Fruit fly (Drosophila melanogaster) whole organism, prepupa: Measurements from ENCODE around the gene SdhBL.

Source experiments
- Blimp-1 ChIP-seq: fragments of 200-800 bp; sonication (Bioruptor generic); optimal IDR thresholded peaks from 3 replicates; lab custom pipeline; 2017; ENCODE audit warnings: missing biosample characterization, missing genetic modification characterization, mild to moderate bottlenecking, moderate library complexity, missing genetic modification reagents
- CG10669 ChIP-seq: fragments of 200-800 bp; sonication (Bioruptor generic); optimal IDR thresholded peaks from 3 replicates; lab custom pipeline; 2018; ENCODE audit warnings: missing biosample characterization, mild to moderate bottlenecking, missing genetic modification characterization, moderate library complexity
- CG11762 ChIP-seq: fragments of 200-800 bp; sonication (Bioruptor generic); optimal IDR thresholded peaks from 3 replicates; lab custom pipeline; 2016; ENCODE audit warnings: missing biosample characterization, missing genetic modification characterization; ENCODE audit not compliant: insufficient read depth
- CG15336 ChIP-seq: fragments of 200-800 bp; sonication (Bioruptor generic); IDR thresholded peaks from 2 replicates; pipeline ENCODE4 v1.3.6; 2022; ENCODE audit warnings: missing biosample characterization, missing genetic modification characterization
- CG1621 ChIP-seq: fragments of 200-800 bp; sonication (Bioruptor generic); optimal IDR thresholded peaks from 3 replicates; lab custom pipeline; 2018; ENCODE audit warnings: missing biosample characterization, mild to moderate bottlenecking, missing genetic modification characterization
- CG16779 ChIP-seq: fragments of 200-800 bp; sonication (Bioruptor generic); optimal IDR thresholded peaks from 3 replicates; lab custom pipeline; 2017; ENCODE audit warnings: missing biosample characterization, mild to moderate bottlenecking, missing genetic modification characterization
- CG3032 ChIP-seq: fragments of 200-800 bp; optimal IDR thresholded peaks from 2 replicates; lab custom pipeline; 2019; ENCODE audit warnings: missing biosample characterization, mild to moderate bottlenecking, missing genetic modification characterization, moderate library complexity
- CG31627 ChIP-seq: fragments of 200-800 bp; sonication (Bioruptor generic); optimal IDR thresholded peaks from 3 replicates; lab custom pipeline; 2016; ENCODE audit warnings: missing biosample characterization, missing genetic modification characterization
- CG4318 ChIP-seq: fragments of 200-800 bp; sonication (Bioruptor generic); optimal IDR thresholded peaks from 3 replicates; lab custom pipeline; 2017; ENCODE audit warnings: missing biosample characterization, mild to moderate bottlenecking, missing genetic modification characterization
- CG6792 ChIP-seq: fragments of 200-800 bp; sonication (Bioruptor generic); optimal IDR thresholded peaks from 3 replicates; lab custom pipeline; 2016; ENCODE audit warnings: missing biosample characterization, missing genetic modification characterization
- CG6808 ChIP-seq: fragments of 200-800 bp; sonication (Bioruptor generic); optimal IDR thresholded peaks from 3 replicates; lab custom pipeline; 2017; ENCODE audit warnings: missing biosample characterization, missing genetic modification characterization, mild to moderate bottlenecking, moderate library complexity, missing genetic modification reagents
- CG6854 ChIP-seq: fragments of 200-800 bp; sonication (Bioruptor generic); optimal IDR thresholded peaks from 2 replicates; lab custom pipeline; 2017; ENCODE audit warnings: missing biosample characterization, mild to moderate bottlenecking, missing genetic modification characterization
- CG7368 ChIP-seq: fragments of 200-800 bp; sonication (Bioruptor generic); optimal IDR thresholded peaks from 3 replicates; lab custom pipeline; 2016; ENCODE audit warnings: missing biosample characterization, missing genetic modification characterization
- CG8119 ChIP-seq: fragments of 200-800 bp; sonication (Bioruptor generic); IDR thresholded peaks from 3 replicates; pipeline ENCODE4 v1.3.6; 2022; ENCODE audit warnings: missing biosample characterization, missing genetic modification characterization
- CG8319 ChIP-seq: fragments of 200-800 bp; sonication (Bioruptor generic); optimal IDR thresholded peaks from 3 replicates; lab custom pipeline; 2016; ENCODE audit warnings: missing biosample characterization, missing genetic modification characterization
- Eip78C ChIP-seq: fragments of 200-800 bp; sonication (Bioruptor generic); peaks from one replicate; lab custom pipeline; 2016; ENCODE audit warnings: missing biosample characterization, missing genetic modification characterization
- Eip93F ChIP-seq: fragments of 200-800 bp; sonication (Bioruptor generic); optimal IDR thresholded peaks from 2 replicates; lab custom pipeline; 2016; ENCODE audit warnings: missing biosample characterization, mild to moderate bottlenecking, missing genetic modification characterization
- Ets21C ChIP-seq: fragments of 200-800 bp; sonication (Bioruptor generic); optimal IDR thresholded peaks from 3 replicates; lab custom pipeline; 2016; ENCODE audit warnings: missing biosample characterization, missing genetic modification characterization
- Gug ChIP-seq: fragments of 200-800 bp; sonication (Bioruptor generic); IDR thresholded peaks from 2 replicates; pipeline ENCODE4 v1.3.6; 2022; ENCODE audit warnings: missing biosample characterization, missing genetic modification characterization
- Hr38 ChIP-seq: sonication (Bioruptor generic); optimal IDR thresholded peaks from 2 replicates; lab custom pipeline; 2016; ENCODE audit warnings: missing biosample characterization, missing genetic modification characterization
- Hr39 ChIP-seq: fragments of 200-800 bp; sonication (Bioruptor generic); optimal IDR thresholded peaks from 2 replicates; lab custom pipeline; 2016; ENCODE audit warnings: missing biosample characterization, missing genetic modification characterization
- Lpt ChIP-seq: fragments of 200-800 bp; sonication (Bioruptor generic); optimal IDR thresholded peaks from 3 replicates; lab custom pipeline; 2016; ENCODE audit warnings: missing biosample characterization, missing genetic modification characterization
- Met ChIP-seq: fragments of 200-800 bp; sonication (Bioruptor generic); optimal IDR thresholded peaks from 3 replicates; lab custom pipeline; 2016; ENCODE audit warnings: missing biosample characterization, missing genetic modification characterization
- Sox102F ChIP-seq: fragments of 200-800 bp; sonication (Bioruptor generic); optimal IDR thresholded peaks from 2 replicates; lab custom pipeline; 2016; ENCODE audit warnings: missing biosample characterization, mild to moderate bottlenecking, missing genetic modification characterization
- Sox14 ChIP-seq: fragments of 200-800 bp; sonication (Bioruptor generic); optimal IDR thresholded peaks from 3 replicates; lab custom pipeline; 2016; ENCODE audit warnings: missing biosample characterization, missing genetic modification characterization
- Sox15 ChIP-seq: fragments of 200-800 bp; sonication (Bioruptor generic); optimal IDR thresholded peaks from 3 replicates; lab custom pipeline; 2016; ENCODE audit warnings: missing biosample characterization, missing genetic modification characterization
- achi ChIP-seq: fragments of 200-800 bp; sonication (Bioruptor generic); optimal IDR thresholded peaks from 3 replicates; lab custom pipeline; 2016; ENCODE audit warnings: missing biosample characterization, missing genetic modification characterization
- acj6 ChIP-seq: fragments of 200-800 bp; sonication (Bioruptor generic); optimal IDR thresholded peaks from 3 replicates; lab custom pipeline; 2016; ENCODE audit warnings: missing biosample characterization, missing genetic modification characterization
- cyc ChIP-seq: fragments of 200-800 bp; sonication (Bioruptor generic); optimal IDR thresholded peaks from 3 replicates; lab custom pipeline; 2016; ENCODE audit warnings: missing biosample characterization, missing genetic modification characterization
- dac ChIP-seq: fragments of 200-800 bp; sonication (Bioruptor generic); optimal IDR thresholded peaks from 2 replicates; lab custom pipeline; 2017; ENCODE audit warnings: missing biosample characterization, mild to moderate bottlenecking, missing genetic modification characterization
- eg ChIP-seq: fragments of 200-800 bp; sonication (Bioruptor generic); IDR thresholded peaks from 3 replicates; pipeline ENCODE4 v1.3.6; 2022; ENCODE audit warnings: missing biosample characterization, missing genetic modification characterization
- esn ChIP-seq: fragments of 200-800 bp; sonication (Bioruptor generic); optimal IDR thresholded peaks from 2 replicates; lab custom pipeline; 2016; ENCODE audit warnings: missing biosample characterization, mild to moderate bottlenecking, missing genetic modification characterization, moderate library complexity
- fd85E ChIP-seq: fragments of 200-800 bp; sonication (Bioruptor generic); optimal IDR thresholded peaks from 3 replicates; lab custom pipeline; 2016; ENCODE audit warnings: missing biosample characterization, missing genetic modification characterization
- lz ChIP-seq: fragments of 200-800 bp; sonication (Bioruptor generic); optimal IDR thresholded peaks from 3 replicates; lab custom pipeline; 2016; ENCODE audit warnings: missing biosample characterization, missing genetic modification characterization
- net ChIP-seq: fragments of 200-800 bp; sonication (Bioruptor generic); optimal IDR thresholded peaks from 3 replicates; lab custom pipeline; 2016; ENCODE audit warnings: missing biosample characterization, missing genetic modification characterization
- pdm3 ChIP-seq: fragments of 200-800 bp; sonication (Bioruptor generic); optimal IDR thresholded peaks from 3 replicates; lab custom pipeline; 2016; ENCODE audit warnings: missing biosample characterization, missing genetic modification characterization
- salr ChIP-seq, 2 experiments: fragments of 200-800 bp; sonication (Bioruptor generic); optimal IDR thresholded peaks; 3 replicates each; lab custom pipeline; 2016 to 2018; ENCODE audit warnings: missing biosample characterization in 2 of 2, missing genetic modification characterization in 2 of 2, mild to moderate bottlenecking in 1 of 2
- spab ChIP-seq: fragments of 200-800 bp; sonication (Bioruptor generic); optimal IDR thresholded peaks from 2 replicates; lab custom pipeline; 2017; ENCODE audit warnings: missing biosample characterization, mild to moderate bottlenecking, missing genetic modification characterization, missing genetic modification reagents
- ss ChIP-seq, 2 experiments: fragments of 200-800 bp; sonication (Bioruptor generic); optimal IDR thresholded peaks; 2 replicates in 1 of 2; 3 replicates in 1 of 2; lab custom pipeline; 2017 to 2018; ENCODE audit warnings: mild to moderate bottlenecking in 2 of 2, missing biosample characterization in 2 of 2, missing genetic modification characterization in 2 of 2, moderate library complexity in 1 of 2
- svp ChIP-seq: fragments of 200-800 bp; sonication (Bioruptor generic); peaks from one replicate; lab custom pipeline; 2016; ENCODE audit warnings: missing biosample characterization, missing genetic modification characterization
- vri ChIP-seq: fragments of 200-800 bp; sonication (Bioruptor generic); optimal IDR thresholded peaks from 3 replicates; lab custom pipeline; 2016; ENCODE audit warnings: missing biosample characterization, mild to moderate bottlenecking, missing genetic modification characterization

The SdhBL gene

dm6 chrX:18938127-18938939 lies 44.1 kb downstream of the SdhBL start (continued):
- TF ChIP-seq CG15336 (peak; percentile 75), Sox15 (GFP tag; lab: Kevin White, UChicago) (peak; percentile 31), CG6808 (GFP tag; lab: Kevin White, UChicago) (peak; percentile 89), CG3032 (tag; lab: Kevin White, UChicago) (peak; percentile 81), CG6792 (GFP tag; lab: Kevin White, UChicago) (peak; percentile 83), CG16779 (tag; lab: Kevin White, UChicago) (peak; percentile 74), CG7368 (GFP tag; lab: Kevin White, UChicago) (peak; percentile 54), CG8119 (GFP tag; lab: Robert Waterston, UW) (peak; percentile 87), acj6 (GFP tag; lab: Kevin White, UChicago) (peak; percentile 78), net (peak; percentile 82), Gug (GFP tag; lab: Robert Waterston, UW) (peak; percentile 36; the same call in 1 of the 2 replicates), Ets21C (peak; percentile 20), Eip93F (GFP tag; lab: Kevin White, UChicago) (peak; percentile 5), CG10669 (peak; percentile 84), pdm3 (GFP tag; lab: Kevin White, UChicago) (peak; percentile 77), Sox14 (GFP tag; lab: Kevin White, UChicago) (peak; percentile 52), CG1621 (tag; lab: Kevin White, UChicago) (peak; percentile 64), Sox102F (GFP tag; lab: Kevin White, UChicago) (peak; percentile 76), CG31627 (GFP tag; lab: Kevin White, UChicago) (peak; percentile 42), fd85E (GFP tag; lab: Kevin White, UChicago) (no peak), achi (peak; percentile 87), Hr38 (GFP tag; lab: Kevin White, UChicago) (no peak), ss (GFP tag; optimal IDR thresholded peaks at IDR 0.05; lab: Kevin White, UChicago) (peak; percentile 93 to 98), salr (GFP tag; optimal IDR thresholded peaks at IDR 0.05; lab: Kevin White, UChicago) (peak; percentile 62 to 84), Eip78C (GFP tag; lab: Kevin White, UChicago) (peak; percentile 97), vri (peak; percentile 64), CG8319 (GFP tag; lab: Kevin White, UChicago) (peak; percentile 38)

dm6 chrX:18939429-18939828 lies 45.2 kb downstream of the SdhBL start:
- TF ChIP-seq ss (GFP tag; optimal IDR thresholded peaks at IDR 0.05; lab: Kevin White, UChicago) (no peak), achi (no peak), CG16779 (tag; lab: Kevin White, UChicago) (no peak), Hr39 (GFP tag; lab: Kevin White, UChicago) (no peak), cyc (no peak), salr (GFP tag; optimal IDR thresholded peaks at IDR 0.05; lab: Kevin White, UChicago) (no peak), Eip93F (GFP tag; lab: Kevin White, UChicago) (no peak), CG15336 (no peak), esn (no peak), Met (GFP tag; lab: Kevin White, UChicago) (no peak), Lpt (GFP tag; lab: Kevin White, UChicago) (no peak), eg (no peak)

- TF ChIP-seq CG31627 (GFP tag; lab: Kevin White, UChicago) (no peak), Blimp-1 (no peak), CG8319 (GFP tag; lab: Kevin White, UChicago) (no peak), svp (no peak), CG6792 (GFP tag; lab: Kevin White, UChicago) (no peak), CG4318 (no peak), Sox102F (GFP tag; lab: Kevin White, UChicago) (no peak), CG6854 (GFP tag; lab: Kevin White, UChicago) (no peak), lz (GFP tag; lab: Kevin White, UChicago) (no peak), dac (no peak), Eip78C (GFP tag; lab: Kevin White, UChicago) (no peak), spab (GFP tag; lab: Kevin White, UChicago) (no peak), CG11762 (no peak)
Measured at dm6 chrX:18941980-18942379, 47.7 kb downstream of the SdhBL start.
